Worm (Caenorhabditis elegans): Measurements from ENCODE around the gene fip-5.

Gene fip-5

ce11 chrX:10307495-10307894, 5.0 kb downstream of the fip-5 start, which contains the start of gene F41E7.7:
F41E7.7 (plus strand) TSS chrX:10307795.
- TF ChIP-seq nhr-12 (tag; optimal IDR thresholded peaks at IDR 0.05) = no peak
- no peak for TF ChIP-seq skn-1 (tag; optimal IDR thresholded peaks at IDR 0.05)
- TF ChIP-seq pqm-1 (tag; optimal IDR thresholded peaks at IDR 0.05) = no peak
- TF ChIP-seq fos-1 (tag; optimal IDR thresholded peaks at IDR 0.05) = no peak
- no peak for TF ChIP-seq lin-39 (tag; optimal IDR thresholded peaks at IDR 0.05)
- TF ChIP-seq nhr-76 (tag; optimal IDR thresholded peaks at IDR 0.05) = no peak
- no peak for TF ChIP-seq egl-5 (tag; optimal IDR thresholded peaks at IDR 0.05)
- TF ChIP-seq unc-39 (tag; optimal IDR thresholded peaks at IDR 0.05) = no peak
- no peak for TF ChIP-seq ceh-9 (tag; optimal IDR thresholded peaks at IDR 0.05)
- no peak for TF ChIP-seq fkh-2 (tag; optimal IDR thresholded peaks at IDR 0.05)
- TF ChIP-seq tbx-2 (tag; optimal IDR thresholded peaks at IDR 0.05) = no peak

DNA sequence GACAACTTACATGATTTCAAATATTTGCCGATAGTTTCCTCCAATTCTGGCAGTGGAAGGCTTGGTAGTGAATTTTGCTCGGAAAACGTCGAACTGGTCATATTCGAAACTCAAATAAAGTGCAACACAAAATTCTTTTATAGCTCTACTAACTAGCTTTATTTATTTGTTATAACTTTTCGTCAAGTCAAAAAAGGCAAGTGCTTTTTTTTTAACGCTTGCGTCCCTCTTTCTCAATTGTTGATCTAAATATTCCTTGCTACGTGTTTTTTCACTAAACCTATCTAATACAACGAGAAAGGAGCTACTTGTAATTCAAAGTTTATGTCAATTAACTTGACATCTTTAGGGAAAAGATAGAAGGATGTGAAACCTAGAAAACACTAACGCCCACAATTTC, 7.8 kb downstream of the fip-5 start, which contains the start of gene F41E7.6:
Gene F41E7.6 (minus strand): TSS at position 101 of the 400 bp plus-strand sequence.
- TF ChIP-seq fkh-2 (tag; optimal IDR thresholded peaks at IDR 0.05) (no peak), lsy-12 (tag; optimal IDR thresholded peaks at IDR 0.05) (no peak), daf-12 (tag; optimal IDR thresholded peaks at IDR 0.05) (no peak), ZK546.5 (tag; optimal IDR thresholded peaks at IDR 0.05) (no peak), tbx-2 (tag; optimal IDR thresholded peaks at IDR 0.05) (no peak), sea-2 (GFP tag; optimal IDR thresholded peaks at IDR 0.05) (no peak), nhr-76 (tag; optimal IDR thresholded peaks at IDR 0.05) (no peak), lin-15B (tag; optimal IDR thresholded peaks at IDR 0.05) (no peak), ceh-82 (tag; optimal IDR thresholded peaks at IDR 0.05) (no peak), snpc-4 (tag; optimal IDR thresholded peaks at IDR 0.05) (no peak), ceh-9 (tag; optimal IDR thresholded peaks at IDR 0.05) (no peak), unc-62 (GFP tag; optimal IDR thresholded peaks at IDR 0.05) (no peak), nhr-237 (tag; optimal IDR thresholded peaks at IDR 0.05) (no peak), fkh-10 (GFP tag; optimal IDR thresholded peaks at IDR 0.05) (no peak), mml-1 (tag; optimal IDR thresholded peaks at IDR 0.05) (no peak), nfya-1 (tag; optimal IDR thresholded peaks at IDR 0.05; ENCODE audit: insufficient read depth) (no peak), eor-1 (tag; optimal IDR thresholded peaks at IDR 0.05) (no peak), nhr-43 (tag; optimal IDR thresholded peaks at IDR 0.05; ENCODE audit: poor library complexity, severe bottlenecking) (no peak), mdl-1 (tag; optimal IDR thresholded peaks at IDR 0.05) (no peak), ama-1 (optimal IDR thresholded peaks at IDR 0.05) (no peak)

DNA sequence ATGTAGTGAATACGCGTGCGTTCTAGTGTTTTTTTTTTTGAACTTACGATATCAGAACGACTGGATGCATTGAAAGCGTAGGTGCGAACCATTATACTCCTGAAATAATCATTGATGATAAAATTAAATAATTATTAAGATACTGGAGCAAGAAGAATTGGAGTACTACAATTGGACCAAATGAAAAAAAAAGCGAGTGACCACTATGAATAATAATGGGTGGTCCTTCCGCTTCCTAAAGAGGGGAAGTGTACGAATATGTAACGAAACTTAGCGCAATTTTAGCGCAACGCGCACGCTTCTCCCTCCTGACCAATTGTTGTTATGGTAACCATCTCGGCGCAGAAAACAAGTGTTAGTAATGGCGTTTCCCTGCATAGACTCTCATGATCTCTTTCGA, 13.4 kb downstream of the fip-5 start, which contains the start of gene F41E7.9:
Gene F41E7.9 (minus strand): TSS at position 101 of the 400 bp plus-strand sequence.
- TF ChIP-seq egl-27 (tag; optimal IDR thresholded peaks at IDR 0.05) = no peak
- no peak for TF ChIP-seq lsy-12 (tag; optimal IDR thresholded peaks at IDR 0.05)
- TF ChIP-seq nfya-1 (tag; optimal IDR thresholded peaks at IDR 0.05; ENCODE audit: insufficient read depth) = no peak
- no peak for TF ChIP-seq ztf-11 (tag; optimal IDR thresholded peaks at IDR 0.05)
- no peak for TF ChIP-seq lin-15B (tag; optimal IDR thresholded peaks at IDR 0.05)
- no peak for TF ChIP-seq ceh-28 (tag; optimal IDR thresholded peaks at IDR 0.05)
- TF ChIP-seq elt-3 (tag; optimal IDR thresholded peaks at IDR 0.05) = no peak
- TF ChIP-seq nhr-11 (tag; optimal IDR thresholded peaks at IDR 0.05) = no peak
- TF ChIP-seq daf-12 (tag; optimal IDR thresholded peaks at IDR 0.05) = no peak
- no peak for TF ChIP-seq mml-1 (tag; optimal IDR thresholded peaks at IDR 0.05)
- TF ChIP-seq tbx-2 (tag; optimal IDR thresholded peaks at IDR 0.05) = no peak
- TF ChIP-seq elt-1 (tag; optimal IDR thresholded peaks at IDR 0.05) = no peak
- TF ChIP-seq unc-39 (tag; optimal IDR thresholded peaks at IDR 0.05) = no peak
- TF ChIP-seq nhr-76 (tag; optimal IDR thresholded peaks at IDR 0.05) = no peak
- TF ChIP-seq mdl-1 (tag; optimal IDR thresholded peaks at IDR 0.05) = no peak
- no peak for TF ChIP-seq elt-2 (tag; optimal IDR thresholded peaks at IDR 0.05)
- TF ChIP-seq zag-1 (tag; optimal IDR thresholded peaks at IDR 0.05) = no peak
- TF ChIP-seq ceh-16 (tag; optimal IDR thresholded peaks at IDR 0.05) = no peak
- no peak for TF ChIP-seq R02D3.7 (tag; optimal IDR thresholded peaks at IDR 0.05)
- no peak for TF ChIP-seq nhr-77 (tag; optimal IDR thresholded peaks at IDR 0.05)

DNA sequence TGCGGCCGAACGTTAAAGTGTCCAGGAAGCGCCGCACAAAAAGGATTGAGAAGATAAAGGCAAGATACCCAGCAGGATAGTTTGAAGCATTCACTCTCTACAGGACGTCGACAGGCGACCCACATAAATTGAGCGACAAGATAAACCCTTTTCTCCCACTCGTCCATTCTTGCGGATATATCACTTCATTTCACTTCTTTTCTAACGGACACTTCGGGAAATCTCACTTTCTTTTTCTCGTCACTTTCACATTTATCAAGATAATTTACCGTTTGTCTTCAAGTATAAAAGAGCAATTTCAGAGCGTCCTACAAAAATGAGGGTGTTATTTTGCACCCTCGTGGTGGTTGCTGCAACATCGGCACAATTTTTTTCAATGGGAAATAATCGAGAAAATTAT, 15.0 kb downstream of the fip-5 start, which contains the start of gene R07E3.6:
Gene R07E3.6 (plus strand): TSS at position 158 of the 400 bp plus-strand sequence.
- TF ChIP-seq hmg-11 (tag; optimal IDR thresholded peaks at IDR 0.05) (no peak), nhr-43 (tag; optimal IDR thresholded peaks at IDR 0.05; ENCODE audit: poor library complexity, severe bottlenecking) (peak; percentile 31), nhr-23 (tag; optimal IDR thresholded peaks at IDR 0.05) (peak; percentile 56)

Data from whole organism, L3 larva.